Fruit fly (Drosophila melanogaster) whole organism, pupa: ENCODE measurements around the gene RpL7-like.

ENCODE experiments used
- CG10348 ChIP-seq: fragments of 200-800 bp; sonication (Bioruptor generic); IDR thresholded peaks from 2 replicates; pipeline ENCODE4 v1.3.6; 2022; ENCODE audit warnings: missing biosample characterization, missing genetic modification characterization
- CG12605 ChIP-seq: fragments of 200-800 bp; sonication (Bioruptor generic); IDR thresholded peaks from 2 replicates; pipeline ENCODE4 v1.3.6; 2022; ENCODE audit warnings: missing biosample characterization, missing genetic modification characterization
- CG13204 ChIP-seq: fragments of 200-800 bp; sonication (Bioruptor generic); optimal IDR thresholded peaks from 2 replicates; lab custom pipeline; 2018; ENCODE audit warnings: missing biosample characterization, mild to moderate bottlenecking, missing genetic modification characterization, moderate library complexity
- CG14655 ChIP-seq: fragments of 200-800 bp; sonication (Bioruptor generic); optimal IDR thresholded peaks from 3 replicates; lab custom pipeline; 2017; ENCODE audit warnings: mild to moderate bottlenecking, missing biosample characterization, missing genetic modification reagents, missing genetic modification characterization
- CG15710 ChIP-seq: fragments of 200-800 bp; sonication (Bioruptor generic); optimal IDR thresholded peaks from 2 replicates; lab custom pipeline; 2018; ENCODE audit warnings: missing biosample characterization, mild to moderate bottlenecking, missing genetic modification characterization, moderate library complexity
- CG17806 ChIP-seq: fragments of 200-800 bp; sonication (Bioruptor generic); optimal IDR thresholded peaks from 2 replicates; lab custom pipeline; 2018; ENCODE audit warnings: missing biosample characterization, mild to moderate bottlenecking, missing genetic modification characterization, moderate library complexity
- CG32121 ChIP-seq: fragments of 200-800 bp; sonication (Bioruptor generic); IDR thresholded peaks from 2 replicates; pipeline ENCODE4 v1.3.6; 2022; ENCODE audit warnings: missing biosample characterization, missing genetic modification characterization
- CG34367 ChIP-seq: fragments of 200-800 bp; sonication (Bioruptor generic); optimal IDR thresholded peaks from 2 replicates; lab custom pipeline; 2018; ENCODE audit warnings: missing biosample characterization, mild to moderate bottlenecking, missing genetic modification characterization
- CG4496 ChIP-seq: fragments of 200-800 bp; sonication (Bioruptor generic); IDR thresholded peaks from 3 replicates; pipeline ENCODE4 v1.3.6; 2022; ENCODE audit warnings: missing biosample characterization, missing genetic modification characterization
- CG8159 ChIP-seq: fragments of 200-800 bp; sonication (Bioruptor generic); optimal IDR thresholded peaks from 3 replicates; lab custom pipeline; 2018; ENCODE audit warnings: missing biosample characterization, mild to moderate bottlenecking, missing genetic modification characterization, moderate library complexity
- CG8301 ChIP-seq: fragments of 200-800 bp; sonication (Bioruptor generic); optimal IDR thresholded peaks from 2 replicates; lab custom pipeline; 2018; ENCODE audit warnings: missing biosample characterization, mild to moderate bottlenecking, missing genetic modification characterization
- CG9948 ChIP-seq: fragments of 200-800 bp; sonication (Bioruptor generic); optimal IDR thresholded peaks from 2 replicates; lab custom pipeline; 2018; ENCODE audit warnings: missing biosample characterization, mild to moderate bottlenecking, missing genetic modification characterization, moderate library complexity
- D1 ChIP-seq: fragments of 200-800 bp; sonication (Bioruptor generic); optimal IDR thresholded peaks from 2 replicates; lab custom pipeline; 2018; ENCODE audit warnings: missing biosample characterization, mild to moderate bottlenecking, missing genetic modification characterization, moderate library complexity
- EcR ChIP-seq: fragments of 200-800 bp; sonication (Bioruptor generic); optimal IDR thresholded peaks from 3 replicates; lab custom pipeline; 2019; ENCODE audit warnings: missing biosample characterization, missing genetic modification characterization, mild to moderate bottlenecking, moderate library complexity, missing genetic modification reagents
- Ets98B ChIP-seq: fragments of 200-800 bp; sonication (Bioruptor generic); IDR thresholded peaks from 2 replicates; pipeline ENCODE4 v1.3.6; 2022; ENCODE audit warnings: missing biosample characterization, missing genetic modification characterization
- Pif1A ChIP-seq: fragments of 200-800 bp; sonication (Bioruptor generic); optimal IDR thresholded peaks from 3 replicates; lab custom pipeline; 2016; ENCODE audit warnings: missing biosample characterization, missing genetic modification characterization
- Pif1B ChIP-seq: fragments of 200-800 bp; sonication (Bioruptor generic); optimal IDR thresholded peaks from 3 replicates; lab custom pipeline; 2016; ENCODE audit warnings: missing biosample characterization, missing genetic modification characterization
- Snoo ChIP-seq: fragments of 200-800 bp; sonication (Bioruptor generic); optimal IDR thresholded peaks from 3 replicates; lab custom pipeline; 2017; ENCODE audit warnings: missing biosample characterization, mild to moderate bottlenecking, missing genetic modification characterization, inconsistent platforms
- fd96Ca ChIP-seq: fragments of 200-800 bp; sonication (Bioruptor generic); IDR thresholded peaks from 3 replicates; pipeline ENCODE4 v1.3.6; 2022; ENCODE audit warnings: missing biosample characterization, missing genetic modification characterization
- gl ChIP-seq: fragments of 200-800 bp; sonication (Bioruptor generic); optimal IDR thresholded peaks from 2 replicates; lab custom pipeline; 2018; ENCODE audit warnings: missing biosample characterization, mild to moderate bottlenecking, missing genetic modification characterization
- rn ChIP-seq: fragments of 200-800 bp; sonication (Bioruptor generic); IDR thresholded peaks from 2 replicates; pipeline ENCODE4 v1.3.6; 2022; ENCODE audit warnings: missing biosample characterization, missing genetic modification characterization

Gene RpL7-like

dm6 chr2L:12026458-12027431, 29.4 kb upstream of the RpL7-like start:
- TF ChIP-seq fd96Ca (GFP tag; lab: Robert Waterston, UW), result peak; percentile 87
- TF ChIP-seq CG12605 (GFP tag; lab: Robert Waterston, UW), result peak; percentile 94
- peak; percentile 77 for TF ChIP-seq Pif1B (GFP tag; lab: Kevin White, UChicago)
- TF ChIP-seq Pif1A (GFP tag; lab: Kevin White, UChicago), result peak; percentile 63
- no peak for TF ChIP-seq D1
- peak; percentile 88 for TF ChIP-seq CG4496 (GFP tag; lab: Robert Waterston, UW)
- TF ChIP-seq Ets98B (GFP tag; lab: Robert Waterston, UW), result peak; percentile 77
- TF ChIP-seq CG14655, result peak; percentile 79
- TF ChIP-seq CG15710 (tag; lab: Kevin White, UChicago), result peak; percentile 70
- TF ChIP-seq Snoo (tag; lab: Kevin White, UChicago), result peak; percentile 58
- peak; percentile 64 for TF ChIP-seq EcR (GFP tag; lab: Kevin White, UChicago)
- peak; percentile 79 for TF ChIP-seq CG8159 (tag; lab: Kevin White, UChicago)
- TF ChIP-seq CG13204 (GFP tag; lab: Kevin White, UChicago), result peak; percentile 65
- TF ChIP-seq rn (GFP tag; lab: Robert Waterston, UW), result peak; percentile 60
- no peak for TF ChIP-seq CG10348
- peak; percentile 82 for TF ChIP-seq CG32121 (GFP tag; lab: Robert Waterston, UW)
- TF ChIP-seq CG34367 (tag; lab: Kevin White, UChicago), result peak; percentile 50
- peak; percentile 48 for TF ChIP-seq CG8301 (tag; lab: Kevin White, UChicago)
- peak; percentile 51 for TF ChIP-seq CG9948
- peak; percentile 93 for TF ChIP-seq gl (tag; lab: Kevin White, UChicago)
- peak; percentile 61 for TF ChIP-seq CG17806 (tag; lab: Kevin White, UChicago)

dm6 chr2L:12027435-12027834, 28.7 kb upstream of the RpL7-like start, which contains the start of gene dmGlut:
dmGlut (plus strand) TSS chr2L:12027438.
- TF ChIP-seq gl (tag; lab: Kevin White, UChicago) (no peak), CG32121 (GFP tag; lab: Robert Waterston, UW) (no peak), Snoo (tag; lab: Kevin White, UChicago) (no peak), CG8159 (tag; lab: Kevin White, UChicago) (no peak), CG4496 (GFP tag; lab: Robert Waterston, UW) (no peak)

- TF ChIP-seq D1 (no peak), rn (GFP tag; lab: Robert Waterston, UW) (no peak), CG10348 (no peak), CG14655 (no peak), EcR (GFP tag; lab: Kevin White, UChicago) (no peak), Snoo (tag; lab: Kevin White, UChicago) (no peak), CG4496 (GFP tag; lab: Robert Waterston, UW) (no peak), CG34367 (tag; lab: Kevin White, UChicago) (no peak), Pif1A (GFP tag; lab: Kevin White, UChicago) (no peak)
Measured at dm6 chr2L:12028102-12028501, 28.0 kb upstream of the RpL7-like start.

- TF ChIP-seq EcR (GFP tag; lab: Kevin White, UChicago) (peak; percentile 58), gl (tag; lab: Kevin White, UChicago) (no peak)
- TF ChIP-seq, all 21 proteins: peak for 1
Measured at dm6 chr2L:12028808-12029207, 27.3 kb upstream of the RpL7-like start.

dm6 chr2L:12029594-12030197, 26.4 kb upstream of the RpL7-like start:
- TF ChIP-seq CG32121 (GFP tag; lab: Robert Waterston, UW) (no peak), gl (tag; lab: Kevin White, UChicago) (no peak), CG14655 (no peak), CG8159 (tag; lab: Kevin White, UChicago) (no peak), Pif1A (GFP tag; lab: Kevin White, UChicago) (no peak), Ets98B (GFP tag; lab: Robert Waterston, UW) (no peak), CG8301 (tag; lab: Kevin White, UChicago) (no peak), rn (GFP tag; lab: Robert Waterston, UW) (no peak), Pif1B (GFP tag; lab: Kevin White, UChicago) (no peak), CG13204 (GFP tag; lab: Kevin White, UChicago) (no peak), CG17806 (tag; lab: Kevin White, UChicago) (no peak), fd96Ca (GFP tag; lab: Robert Waterston, UW) (no peak), CG4496 (GFP tag; lab: Robert Waterston, UW) (no peak)
